Worm (Caenorhabditis elegans) whole organism, young adult: ENCODE measurements around the gene syx-6.

ENCODE experiments used
- akir-1 ChIP-seq: fragments of 200-800 bp; sonication (Bioruptor generic); optimal IDR thresholded peaks from 2 replicates; lab custom pipeline; 2018; ENCODE audit warnings: mild to moderate bottlenecking, missing genetic modification characterization, moderate library complexity, missing compliant biosample characterization
- pbrm-1 ChIP-seq: fragments of 200-800 bp; sonication (Bioruptor generic); IDR thresholded peaks from 2 replicates; pipeline ENCODE4 v1.3.6; 2022; ENCODE audit warnings: missing genetic modification reagents, missing genetic modification characterization, missing compliant biosample characterization
- sdz-38 ChIP-seq: sonication (generic microtip); optimal IDR thresholded peaks from 2 replicates; lab custom pipeline; 2016; ENCODE audit warnings: missing genotype, missing genetic modification characterization, missing compliant biosample characterization
- tbp1 ChIP-seq: fragments of 200-800 bp; sonication (Bioruptor generic); optimal IDR thresholded peaks from 2 replicates; lab custom pipeline; 2018; ENCODE audit warnings: mild to moderate bottlenecking, missing genetic modification characterization, missing compliant biosample characterization
- unc-62 ChIP-seq: fragments of 150-350 bp; optimal IDR thresholded peaks from 2 replicates; lab custom pipeline; 2014; ENCODE audit warnings: missing biosample characterization, missing genetic modification reagents, missing genetic modification characterization

DNA sequence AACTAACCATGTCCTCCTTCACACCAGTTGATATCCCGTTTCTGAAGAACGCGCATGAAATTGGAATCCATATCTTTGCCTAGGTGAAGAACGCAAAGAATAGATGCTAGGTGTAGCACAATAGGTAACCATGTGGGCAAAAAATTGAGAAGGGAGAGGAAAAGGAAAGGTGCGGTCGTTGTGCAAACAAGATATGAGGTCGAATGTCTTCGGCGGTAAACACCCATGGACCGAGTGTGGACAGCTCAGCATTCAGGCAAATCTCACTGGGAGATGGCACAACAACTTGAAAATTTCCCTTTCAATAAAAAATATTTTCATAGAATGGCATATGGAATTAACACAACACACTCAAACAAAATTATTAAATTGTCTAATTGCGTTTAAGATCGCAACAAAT is 45.2 kb downstream of the syx-6 start, which contains the start of gene F28B4.4:
- TF ChIP-seq tbp1 (GFP tag; lab: Kevin White, UChicago) (no peak), sdz-38 (no peak), unc-62 (GFP tag; lab: Kevin White, UChicago) (no peak), pbrm-1 (no peak), akir-1 (no peak)
